Worm (Caenorhabditis elegans) whole organism, mixed stage, embryonic: ENCODE measurements around the gene npr-26.

ENCODE experiments used
- M03D4.4 ChIP-seq: sonication (generic microtip); optimal IDR thresholded peaks from 2 replicates; lab custom pipeline; 2017; ENCODE audit warnings: mild to moderate bottlenecking, missing genetic modification characterization, missing compliant biosample characterization
- bed-3 ChIP-seq: fragments of 200-800 bp; sonication (Bioruptor generic); optimal IDR thresholded peaks from 3 replicates; lab custom pipeline; 2018; ENCODE audit warnings: mild to moderate bottlenecking, missing genetic modification characterization, moderate library complexity, missing compliant biosample characterization
- blmp-1 ChIP-seq: fragments of 150-350 bp; optimal IDR thresholded peaks from 2 replicates; lab custom pipeline; 2014; ENCODE audit warnings: missing biosample characterization, missing genetic modification characterization
- ceh-39 ChIP-seq: fragments of 150-350 bp; optimal IDR thresholded peaks from 2 replicates; lab custom pipeline; 2014; ENCODE audit warnings: missing biosample characterization, missing genetic modification characterization
- ceh-43 ChIP-seq: fragments of 200-800 bp; sonication (Bioruptor generic); optimal IDR thresholded peaks from 2 replicates; lab custom pipeline; 2018; ENCODE audit warnings: mild to moderate bottlenecking, missing genetic modification characterization, moderate library complexity, missing compliant biosample characterization
- ces-1 ChIP-seq: fragments of 150-350 bp; optimal IDR thresholded peaks from 2 replicates; lab custom pipeline; 2014; ENCODE audit warnings: missing biosample characterization, missing genetic modification reagents, missing genetic modification characterization
- cnd-1 ChIP-seq: fragments of 200-800 bp; sonication (Bioruptor generic); optimal IDR thresholded peaks from 2 replicates; lab custom pipeline; 2018; ENCODE audit warnings: mild to moderate bottlenecking, missing genetic modification characterization, missing compliant biosample characterization
- drap-1 ChIP-seq: fragments of 200-800 bp; sonication (Bioruptor generic); optimal IDR thresholded peaks from 3 replicates; lab custom pipeline; 2018; ENCODE audit warnings: mild to moderate bottlenecking, missing genetic modification characterization, missing compliant biosample characterization
- elt-1 ChIP-seq: sonication (generic microtip); optimal IDR thresholded peaks from 2 replicates; lab custom pipeline; 2017; ENCODE audit warnings: missing genetic modification characterization, mild to moderate bottlenecking, missing compliant biosample characterization, antibody characterized with exemption, moderate library complexity, borderline replicate concordance; ENCODE audit not compliant: insufficient read depth
- elt-3 ChIP-seq: fragments of 150-350 bp; optimal IDR thresholded peaks from 2 replicates; lab custom pipeline; 2014; ENCODE audit warnings: missing biosample characterization, missing genetic modification characterization
- flh-1 ChIP-seq: fragments of 200-800 bp; sonication (Bioruptor generic); optimal IDR thresholded peaks from 2 replicates; lab custom pipeline; 2018; ENCODE audit warnings: mild to moderate bottlenecking, missing genetic modification characterization, moderate library complexity, missing compliant biosample characterization
- ham-2 ChIP-seq: fragments of 200-800 bp; sonication (Bioruptor generic); optimal IDR thresholded peaks from 2 replicates; lab custom pipeline; 2018; ENCODE audit warnings: mild to moderate bottlenecking, missing genetic modification characterization, missing compliant biosample characterization
- hlh-1 ChIP-seq: fragments of 150-350 bp; optimal IDR thresholded peaks from 2 replicates; lab custom pipeline; 2014; ENCODE audit warnings: missing biosample characterization, missing genetic modification reagents, missing genetic modification characterization
- lin-13 ChIP-seq: fragments of 150-350 bp; optimal IDR thresholded peaks from 2 replicates; lab custom pipeline; 2014; ENCODE audit warnings: missing biosample characterization, missing genetic modification characterization
- lin-32 ChIP-seq: fragments of 200-800 bp; sonication (Bioruptor generic); optimal IDR thresholded peaks from 2 replicates; lab custom pipeline; 2018; ENCODE audit warnings: mild to moderate bottlenecking, missing genetic modification characterization, missing compliant biosample characterization
- mab-5 ChIP-seq: fragments of 150-350 bp; optimal IDR thresholded peaks from 2 replicates; lab custom pipeline; 2014; ENCODE audit warnings: missing biosample characterization, missing genetic modification characterization
- mls-2 ChIP-seq: sonication (generic microtip); optimal IDR thresholded peaks from 2 replicates; lab custom pipeline; 2016; ENCODE audit warnings: mild to moderate bottlenecking, missing genetic modification characterization, moderate library complexity, missing compliant biosample characterization
- nhr-12 ChIP-seq: fragments of 150-350 bp; optimal IDR thresholded peaks from 2 replicates; lab custom pipeline; 2014; ENCODE audit warnings: missing biosample characterization, missing genetic modification characterization
- nhr-2 ChIP-seq: fragments of 150-350 bp; optimal IDR thresholded peaks from 2 replicates; lab custom pipeline; 2014; ENCODE audit warnings: missing biosample characterization, missing genetic modification characterization
- nhr-237 ChIP-seq: fragments of 150-350 bp; optimal IDR thresholded peaks from 2 replicates; lab custom pipeline; 2014; ENCODE audit warnings: missing biosample characterization, missing genetic modification characterization
- nhr-28 ChIP-seq: fragments of 150-350 bp; optimal IDR thresholded peaks from 2 replicates; lab custom pipeline; 2014; ENCODE audit warnings: missing biosample characterization, missing genetic modification characterization
- nhr-76 ChIP-seq: sonication (generic microtip); optimal IDR thresholded peaks from 2 replicates; lab custom pipeline; 2017; ENCODE audit warnings: missing biosample characterization, missing genetic modification characterization
- pha-4 ChIP-seq: fragments of 150-350 bp; optimal IDR thresholded peaks from 2 replicates; lab custom pipeline; 2018; ENCODE audit warnings: missing biosample characterization, missing genetic modification reagents, missing genetic modification characterization
- sem-2 ChIP-seq: fragments of 200-800 bp; sonication (Bioruptor generic); optimal IDR thresholded peaks from 2 replicates; lab custom pipeline; 2018; ENCODE audit warnings: mild to moderate bottlenecking, missing genetic modification characterization, missing compliant biosample characterization
- snpc-4 ChIP-seq: fragments of 150-350 bp; optimal IDR thresholded peaks from 2 replicates; lab custom pipeline; 2014; ENCODE audit warnings: missing biosample characterization, missing genetic modification characterization
- sptf-1 ChIP-seq: sonication (generic microtip); optimal IDR thresholded peaks from 2 replicates; lab custom pipeline; 2017; ENCODE audit warnings: mild to moderate bottlenecking, missing genetic modification characterization, moderate library complexity, missing compliant biosample characterization
- tbx-8 ChIP-seq: fragments of 200-800 bp; sonication (Bioruptor generic); optimal IDR thresholded peaks from 2 replicates; lab custom pipeline; 2018; ENCODE audit warnings: mild to moderate bottlenecking, missing genetic modification characterization, moderate library complexity, missing compliant biosample characterization
- unc-120 ChIP-seq: sonication (generic microtip); optimal IDR thresholded peaks from 2 replicates; lab custom pipeline; 2017; ENCODE audit warnings: missing genetic modification characterization, missing compliant biosample characterization; ENCODE audit not compliant: poor library complexity, severe bottlenecking
- unc-39 ChIP-seq: fragments of 150-350 bp; optimal IDR thresholded peaks from 2 replicates; lab custom pipeline; 2014; ENCODE audit warnings: missing biosample characterization, missing genetic modification characterization
- unc-62 ChIP-seq: fragments of 150-350 bp; optimal IDR thresholded peaks from 2 replicates; lab custom pipeline; 2014; ENCODE audit warnings: missing biosample characterization, missing genetic modification reagents, missing genetic modification characterization
- zip-8 ChIP-seq: fragments of 150-350 bp; optimal IDR thresholded peaks from 2 replicates; lab custom pipeline; 2014; ENCODE audit warnings: missing biosample characterization, missing genetic modification characterization
- ztf-11 ChIP-seq: fragments of 150-350 bp; optimal IDR thresholded peaks from 2 replicates; lab custom pipeline; 2014; ENCODE audit warnings: missing biosample characterization, missing genetic modification characterization

The npr-26 gene

DNA sequence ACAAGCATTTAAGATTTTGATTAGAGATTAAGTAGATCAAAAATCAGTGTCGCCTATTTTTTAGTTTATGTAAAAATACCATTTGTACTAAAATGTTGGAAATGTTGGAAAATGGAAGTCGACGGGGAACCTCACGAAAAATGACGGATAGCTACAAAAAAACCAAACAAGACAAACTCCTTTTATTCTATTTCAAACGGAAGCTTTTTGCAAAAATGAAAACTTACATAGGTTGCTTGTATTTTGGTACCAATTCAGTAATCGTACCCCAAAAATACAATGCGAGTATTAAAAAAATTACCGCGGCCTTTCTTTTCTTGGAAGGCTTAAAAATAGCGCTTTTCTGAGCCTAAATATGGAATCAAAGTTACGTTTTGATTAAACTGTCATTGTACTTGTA, 36.4 kb upstream of the npr-26 start:
- TF ChIP-seq mab-5 (tag; lab: Kevin White, UChicago), result no peak
- TF ChIP-seq blmp-1 (tag; lab: Kevin White, UChicago), result no peak
- no peak for TF ChIP-seq M03D4.4 (tag; lab: Kevin White, UChicago)
- TF ChIP-seq pha-4, result no peak
- TF ChIP-seq nhr-237 (tag; lab: Kevin White, UChicago), result no peak
- no peak for TF ChIP-seq nhr-2 (tag; lab: Kevin White, UChicago)
- no peak for TF ChIP-seq unc-39
- TF ChIP-seq sptf-1 (tag; lab: Kevin White, UChicago), result no peak
- no peak for TF ChIP-seq ham-2 (GFP tag; lab: Kevin White, UChicago)
- no peak for TF ChIP-seq ceh-39 (tag; lab: Kevin White, UChicago)
- TF ChIP-seq nhr-12, result no peak
- no peak for TF ChIP-seq drap-1 (GFP tag; lab: Kevin White, UChicago)
- no peak for TF ChIP-seq lin-13 (tag; lab: Kevin White, UChicago)

DNA sequence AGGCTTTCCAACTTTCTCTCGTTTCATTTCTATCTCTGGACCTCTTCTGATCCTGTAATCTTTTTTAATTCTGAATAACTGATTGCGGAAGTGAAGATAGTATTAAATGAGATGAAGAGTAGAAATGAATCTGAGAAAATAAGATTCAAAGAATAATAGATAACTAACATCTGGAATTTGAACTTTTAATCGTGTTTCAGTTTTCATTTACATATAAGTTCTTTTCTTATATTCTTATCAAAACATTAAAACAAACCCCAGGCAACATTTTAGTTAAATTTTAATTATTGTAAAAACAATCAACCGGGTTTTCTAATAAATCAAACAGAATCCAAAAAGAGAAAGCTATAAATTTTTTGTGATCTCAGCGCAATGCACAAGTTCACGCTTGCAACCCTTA, 35.6 kb upstream of the npr-26 start:
- TF ChIP-seq unc-39 (no peak), ham-2 (GFP tag; lab: Kevin White, UChicago) (peak; percentile 37), blmp-1 (tag; lab: Kevin White, UChicago) (peak; percentile 1)
- TF ChIP-seq, all 35 proteins: peak for 2

DNA sequence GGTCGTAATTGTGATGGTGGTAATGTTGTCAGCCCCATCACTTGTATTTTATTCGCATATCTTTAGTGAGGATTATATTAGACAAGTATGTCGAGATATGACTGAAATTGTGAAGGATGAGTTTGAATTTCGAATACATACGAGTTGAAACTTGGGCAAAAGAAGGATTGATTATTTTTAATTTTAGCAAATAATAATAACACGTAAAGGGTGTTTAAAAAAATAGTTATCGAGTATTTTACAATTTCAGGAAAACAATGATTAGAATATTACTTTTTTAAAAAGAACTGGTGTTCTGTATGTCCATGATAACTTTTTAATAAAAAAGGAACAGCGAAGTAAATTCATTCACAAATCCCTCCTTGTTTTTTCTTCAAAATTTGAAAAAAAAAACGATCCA, 32.8 kb upstream of the npr-26 start, which contains the start of gene F11E6.8:
Gene F11E6.8 (minus strand): TSS at position 101 of the 400 bp plus-strand sequence.
- TF ChIP-seq pha-4, result no peak
- no peak for TF ChIP-seq lin-32 (GFP tag; lab: Kevin White, UChicago)
- no peak for TF ChIP-seq blmp-1 (tag; lab: Kevin White, UChicago)
- no peak for TF ChIP-seq elt-3 (tag; lab: Kevin White, UChicago)
- TF ChIP-seq unc-62, result no peak
- no peak for TF ChIP-seq hlh-1 (tag; lab: Kevin White, UChicago)
- no peak for TF ChIP-seq nhr-2 (tag; lab: Kevin White, UChicago)
- no peak for TF ChIP-seq lin-13 (tag; lab: Kevin White, UChicago)
- no peak for TF ChIP-seq mls-2 (tag; lab: Kevin White, UChicago)
- no peak for TF ChIP-seq flh-1 (GFP tag; lab: Kevin White, UChicago)
- no peak for TF ChIP-seq nhr-12
- TF ChIP-seq M03D4.4 (tag; lab: Kevin White, UChicago), result no peak

DNA sequence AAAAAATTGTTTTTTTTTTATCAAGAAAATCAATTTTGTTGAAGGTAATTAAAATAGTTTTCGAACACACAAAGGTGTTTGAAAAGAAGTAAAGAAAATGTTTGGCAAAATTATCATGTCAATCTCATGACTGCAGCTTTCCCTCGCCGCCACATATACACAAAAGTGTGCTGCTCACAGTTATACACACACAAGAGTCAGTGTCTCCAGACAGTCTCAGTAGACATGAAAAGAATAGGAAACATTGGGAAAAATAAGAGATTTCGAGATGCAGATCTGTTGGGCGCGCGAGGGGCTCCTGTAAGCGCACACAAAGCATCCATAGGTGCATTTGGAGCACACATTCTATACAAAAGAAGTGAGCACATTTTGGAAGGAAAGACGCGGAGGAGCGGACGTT, 30.7 kb upstream of the npr-26 start:
- TF ChIP-seq ztf-11 (tag; lab: Kevin White, UChicago) (no peak), cnd-1 (no peak), ham-2 (GFP tag; lab: Kevin White, UChicago) (no peak), mls-2 (tag; lab: Kevin White, UChicago) (no peak), drap-1 (GFP tag; lab: Kevin White, UChicago) (no peak), hlh-1 (tag; lab: Kevin White, UChicago) (no peak), bed-3 (GFP tag; lab: Kevin White, UChicago) (no peak), unc-120 (tag; lab: Kevin White, UChicago) (no peak), elt-1 (tag; lab: Kevin White, UChicago) (no peak), nhr-76 (no peak), blmp-1 (tag; lab: Kevin White, UChicago) (no peak), snpc-4 (tag; lab: Kevin White, UChicago) (no peak), nhr-12 (no peak), zip-8 (tag; lab: Kevin White, UChicago) (no peak), sem-2 (GFP tag; lab: Kevin White, UChicago) (no peak), ceh-43 (no peak), nhr-28 (tag; lab: Kevin White, UChicago) (no peak), ces-1 (GFP tag; lab: Kevin White, UChicago) (no peak)

DNA sequence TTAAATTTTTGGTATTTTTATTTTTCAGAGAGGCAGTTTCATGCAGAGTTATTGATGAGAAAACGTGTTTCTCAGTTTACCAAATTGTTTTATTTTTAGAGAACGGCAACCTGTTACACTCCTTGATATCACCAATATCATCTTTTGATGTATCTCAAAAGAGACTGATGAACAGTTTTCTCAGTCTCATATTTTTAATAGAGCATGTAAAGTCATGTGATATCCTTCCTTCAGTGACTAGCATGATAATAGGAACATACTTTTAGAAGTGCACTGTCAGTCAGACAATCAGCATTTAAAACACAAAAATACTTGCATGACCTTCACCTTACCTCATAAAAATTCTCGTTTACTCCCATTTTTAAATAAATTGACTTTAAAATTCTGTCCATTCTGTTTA, 24.9 kb upstream of the npr-26 start, which contains the start of gene F11E6.11:
Gene F11E6.11 (plus strand): TSS at position 325 of the 400 bp plus-strand sequence.
- TF ChIP-seq sptf-1 (tag; lab: Kevin White, UChicago) (no peak), tbx-8 (no peak), ham-2 (GFP tag; lab: Kevin White, UChicago) (no peak), sem-2 (GFP tag; lab: Kevin White, UChicago) (no peak), pha-4 (no peak)
